Worm (Caenorhabditis elegans): Measurements from ENCODE around the gene nlp-36.

DNA sequence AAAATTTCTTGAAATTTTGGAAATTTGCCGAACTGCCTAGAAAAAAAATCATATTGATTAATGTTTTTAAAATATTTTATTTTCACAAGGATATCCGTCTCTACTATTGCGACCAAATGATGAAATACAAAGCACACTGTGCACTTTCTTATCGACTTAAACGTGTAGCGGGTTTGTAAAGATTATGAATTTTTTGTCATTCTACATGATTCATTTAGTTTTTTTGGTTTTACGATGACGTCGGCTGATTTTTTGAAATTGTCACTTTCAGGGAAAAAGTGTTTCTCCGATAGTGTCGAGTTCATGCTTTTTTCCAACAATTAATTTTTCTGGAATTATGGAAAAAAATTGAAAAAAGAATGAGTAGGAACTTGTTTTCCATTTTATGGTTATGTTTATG is 12.0 kb upstream of the nlp-36 start:
- no peak for TF ChIP-seq ces-1 (GFP tag; optimal IDR thresholded peaks at IDR 0.05)
- TF ChIP-seq nhr-77 (tag; optimal IDR thresholded peaks at IDR 0.05): no peak
